Worm (Caenorhabditis elegans) whole organism, young adult: ENCODE results near the gene mes-6.
A peak's percentile ranks its signal among the peaks of the same experiment; 100 is the strongest.

Source experiments
- B0019.2 ChIP-seq: fragments of 200-800 bp; sonication (Bioruptor generic); conservative IDR thresholded peaks from 2 replicates; pipeline ENCODE4 v1.3.6; 2022; ENCODE audit warnings: missing genetic modification reagents, missing genetic modification characterization, missing compliant biosample characterization
- B0336.3 ChIP-seq: fragments of 200-800 bp; sonication (Bioruptor generic); IDR thresholded peaks from 2 replicates; pipeline ENCODE4 v1.3.6; 2022; ENCODE audit warnings: missing genetic modification characterization, missing compliant biosample characterization
- C06A6.2 ChIP-seq: fragments of 200-800 bp; sonication (Bioruptor generic); conservative IDR thresholded peaks from 2 replicates; pipeline ENCODE4 v1.3.6; 2022; ENCODE audit warnings: missing genetic modification characterization, missing compliant biosample characterization
- F22D6.2 ChIP-seq: sonication (generic microtip); optimal IDR thresholded peaks from 2 replicates; lab custom pipeline; 2016; ENCODE audit warnings: mild to moderate bottlenecking, missing genetic modification characterization, missing compliant biosample characterization
- F37B4.10 ChIP-seq: fragments of 200-800 bp; sonication (Bioruptor generic); IDR thresholded peaks from 2 replicates; pipeline ENCODE4 v1.3.6; 2022; ENCODE audit warnings: missing genetic modification characterization, missing compliant biosample characterization
- F49E8.2 ChIP-seq: sonication (generic microtip); optimal IDR thresholded peaks from 3 replicates; lab custom pipeline; 2017; ENCODE audit warnings: missing genetic modification characterization, mild to moderate bottlenecking, missing compliant biosample characterization, antibody characterized with exemption, moderate library complexity; ENCODE audit not compliant: insufficient read depth
- K12H6.12 ChIP-seq: fragments of 200-800 bp; sonication (Bioruptor generic); optimal IDR thresholded peaks from 2 replicates; lab custom pipeline; 2018; ENCODE audit warnings: mild to moderate bottlenecking, missing genetic modification characterization, missing compliant biosample characterization
- Y95B8A.8 ChIP-seq: fragments of 200-800 bp; sonication (Bioruptor generic); IDR thresholded peaks from 2 replicates; pipeline ENCODE4 v1.3.6; 2022; ENCODE audit warnings: missing genetic modification reagents, missing genetic modification characterization, missing compliant biosample characterization
- akir-1 ChIP-seq: fragments of 200-800 bp; sonication (Bioruptor generic); optimal IDR thresholded peaks from 2 replicates; lab custom pipeline; 2018; ENCODE audit warnings: mild to moderate bottlenecking, missing genetic modification characterization, moderate library complexity, missing compliant biosample characterization
- ama-1 ChIP-seq, 3 experiments: fragments of 150-350 bp in 1 of 3; sonication (generic microtip) in 2 of 3; optimal IDR thresholded peaks; 2 replicates each; lab custom pipeline; 2014 to 2018; ENCODE audit warnings: missing biosample characterization in 2 of 3, missing genetic modification characterization in 2 of 3, missing genetic modification reagents in 2 of 3
- atf-7 ChIP-seq: sonication (generic microtip); optimal IDR thresholded peaks from 2 replicates; lab custom pipeline; 2017; ENCODE audit warnings: mild to moderate bottlenecking, missing genetic modification characterization, missing compliant biosample characterization
- attf-3 ChIP-seq: fragments of 200-800 bp; sonication (Bioruptor generic); conservative IDR thresholded peaks from 2 replicates; pipeline ENCODE4 v1.3.6; 2022; ENCODE audit warnings: missing genetic modification reagents, missing genetic modification characterization, missing compliant biosample characterization
- attf-5 ChIP-seq: fragments of 200-800 bp; sonication (Bioruptor generic); optimal IDR thresholded peaks from 2 replicates; lab custom pipeline; 2018; ENCODE audit warnings: mild to moderate bottlenecking, missing genetic modification characterization, missing compliant biosample characterization
- ceh-91 ChIP-seq: fragments of 200-800 bp; sonication (Bioruptor generic); IDR thresholded peaks from 2 replicates; pipeline ENCODE4 v1.3.6; 2022; ENCODE audit warnings: missing genetic modification reagents, missing genetic modification characterization, missing compliant biosample characterization
- chd-7 ChIP-seq: sonication (generic microtip); optimal IDR thresholded peaks from 2 replicates; lab custom pipeline; 2016; ENCODE audit warnings: mild to moderate bottlenecking, missing genetic modification characterization, moderate library complexity, missing compliant biosample characterization
- dpff-1 ChIP-seq: sonication (generic microtip); optimal IDR thresholded peaks from 2 replicates; lab custom pipeline; 2017; ENCODE audit warnings: mild to moderate bottlenecking, missing genetic modification characterization, missing compliant biosample characterization
- egl-44 ChIP-seq: fragments of 200-800 bp; sonication (Bioruptor generic); IDR thresholded peaks from 2 replicates; pipeline ENCODE4 v1.3.6; 2022; ENCODE audit warnings: missing genetic modification reagents, missing genetic modification characterization, missing compliant biosample characterization
- egrh-3 ChIP-seq: fragments of 200-800 bp; sonication (Bioruptor generic); IDR thresholded peaks from 2 replicates; pipeline ENCODE4 v1.3.6; 2022; ENCODE audit warnings: missing genetic modification reagents, missing genetic modification characterization, missing compliant biosample characterization
- ekl-4 ChIP-seq: fragments of 200-800 bp; sonication (Bioruptor generic); IDR thresholded peaks from 2 replicates; pipeline ENCODE4 v1.3.6; 2022; ENCODE audit warnings: missing genetic modification reagents, missing genetic modification characterization, missing compliant biosample characterization
- fkh-3 ChIP-seq: sonication (generic microtip); optimal IDR thresholded peaks from 2 replicates; lab custom pipeline; 2016; ENCODE audit warnings: mild to moderate bottlenecking, missing genetic modification characterization, missing compliant biosample characterization
- gei-17 ChIP-seq: fragments of 200-800 bp; sonication (Bioruptor generic); optimal IDR thresholded peaks from 2 replicates; lab custom pipeline; 2018; ENCODE audit warnings: mild to moderate bottlenecking, missing genetic modification characterization, missing compliant biosample characterization
- him-1 ChIP-seq: sonication (generic microtip); optimal IDR thresholded peaks from 2 replicates; lab custom pipeline; 2016; ENCODE audit warnings: missing genotype, missing genetic modification reagents, missing genetic modification characterization, missing compliant biosample characterization
- hlh-26 ChIP-seq: fragments of 200-800 bp; sonication (Bioruptor generic); conservative IDR thresholded peaks from 2 replicates; pipeline ENCODE4 v1.3.6; 2022; ENCODE audit warnings: missing genetic modification reagents, missing genetic modification characterization, missing compliant biosample characterization
- hmg-1.2 ChIP-seq: fragments of 200-800 bp; sonication (Bioruptor generic); IDR thresholded peaks from 2 replicates; pipeline ENCODE4 v1.3.6; 2022; ENCODE audit warnings: missing genetic modification reagents, missing genetic modification characterization, missing compliant biosample characterization
- hmg-20 ChIP-seq: fragments of 200-800 bp; sonication (Bioruptor generic); IDR thresholded peaks from 2 replicates; pipeline ENCODE4 v1.3.6; 2022; ENCODE audit warnings: missing genetic modification reagents, missing genetic modification characterization, missing compliant biosample characterization
- lin-35 ChIP-seq, 3 experiments: fragments of 150-350 bp in 2 of 3; sonication (generic microtip) in 1 of 3; optimal IDR thresholded peaks; 2 replicates each; lab custom pipeline; 2014 to 2018; ENCODE audit warnings: missing biosample characterization in 3 of 3, missing genetic modification characterization in 3 of 3, missing genetic modification reagents in 3 of 3
- lin-40 ChIP-seq: sonication (generic microtip); optimal IDR thresholded peaks from 2 replicates; lab custom pipeline; 2016; ENCODE audit warnings: missing genetic modification characterization, mild to moderate bottlenecking, missing compliant biosample characterization, missing genotype, missing genetic modification reagents
- madf-6 ChIP-seq: fragments of 200-800 bp; sonication (Bioruptor generic); IDR thresholded peaks from 2 replicates; pipeline ENCODE4 v1.3.6; 2022; ENCODE audit warnings: missing genetic modification reagents, missing genetic modification characterization, missing compliant biosample characterization
- nfyb-1 ChIP-seq: fragments of 200-800 bp; sonication (Bioruptor generic); IDR thresholded peaks from 2 replicates; pipeline ENCODE4 v1.3.6; 2022; ENCODE audit warnings: missing genetic modification reagents, missing genetic modification characterization, missing compliant biosample characterization
- nhr-80 ChIP-seq: sonication (generic microtip); optimal IDR thresholded peaks from 2 replicates; lab custom pipeline; 2016; ENCODE audit warnings: missing genetic modification characterization, missing compliant biosample characterization
- repo-1 ChIP-seq: sonication (generic microtip); optimal IDR thresholded peaks from 2 replicates; lab custom pipeline; 2017; ENCODE audit warnings: mild to moderate bottlenecking, missing genetic modification characterization, missing compliant biosample characterization
- rpc-1 ChIP-seq, 2 experiments: fragments of 150-350 bp in 1 of 2; sonication (generic microtip) in 1 of 2; optimal IDR thresholded peaks; 2 replicates each; lab custom pipeline; 2014 to 2018; ENCODE audit warnings: missing biosample characterization in 1 of 2, missing genetic modification characterization in 1 of 2, missing genetic modification reagents in 1 of 2, missing genotype in 1 of 2
- sdz-38 ChIP-seq: sonication (generic microtip); optimal IDR thresholded peaks from 2 replicates; lab custom pipeline; 2016; ENCODE audit warnings: missing genotype, missing genetic modification characterization, missing compliant biosample characterization
- snpc-1.3 ChIP-seq: sonication (generic microtip); optimal IDR thresholded peaks from 2 replicates; lab custom pipeline; 2017; ENCODE audit warnings: missing genetic modification characterization, mild to moderate bottlenecking, missing compliant biosample characterization, antibody characterized with exemption, moderate library complexity, missing genotype, missing genetic modification reagents; ENCODE audit not compliant: insufficient read depth
- snpc-3.4 ChIP-seq: sonication (generic microtip); optimal IDR thresholded peaks from 2 replicates; lab custom pipeline; 2017; ENCODE audit warnings: missing genetic modification characterization, mild to moderate bottlenecking, missing compliant biosample characterization, antibody characterized with exemption, moderate library complexity, missing genotype, missing genetic modification reagents
- somi-1 ChIP-seq: fragments of 200-800 bp; sonication (Bioruptor generic); optimal IDR thresholded peaks from 2 replicates; lab custom pipeline; 2018; ENCODE audit warnings: mild to moderate bottlenecking, missing genetic modification characterization, missing compliant biosample characterization
- sptf-2 ChIP-seq: fragments of 200-800 bp; sonication (Bioruptor generic); optimal IDR thresholded peaks from 2 replicates; lab custom pipeline; 2018; ENCODE audit warnings: mild to moderate bottlenecking, missing genetic modification characterization, missing compliant biosample characterization
- ztf-25 ChIP-seq: fragments of 200-800 bp; sonication (Bioruptor generic); IDR thresholded peaks from 2 replicates; pipeline ENCODE4 v1.3.6; 2022; ENCODE audit warnings: missing genetic modification reagents, missing genetic modification characterization, missing compliant biosample characterization
- ztf-6 ChIP-seq: fragments of 200-800 bp; sonication (Bioruptor generic); IDR thresholded peaks from 2 replicates; pipeline ENCODE4 v1.3.6; 2022; ENCODE audit warnings: missing genetic modification reagents, missing genetic modification characterization, missing compliant biosample characterization

mes-6 gene

DNA sequence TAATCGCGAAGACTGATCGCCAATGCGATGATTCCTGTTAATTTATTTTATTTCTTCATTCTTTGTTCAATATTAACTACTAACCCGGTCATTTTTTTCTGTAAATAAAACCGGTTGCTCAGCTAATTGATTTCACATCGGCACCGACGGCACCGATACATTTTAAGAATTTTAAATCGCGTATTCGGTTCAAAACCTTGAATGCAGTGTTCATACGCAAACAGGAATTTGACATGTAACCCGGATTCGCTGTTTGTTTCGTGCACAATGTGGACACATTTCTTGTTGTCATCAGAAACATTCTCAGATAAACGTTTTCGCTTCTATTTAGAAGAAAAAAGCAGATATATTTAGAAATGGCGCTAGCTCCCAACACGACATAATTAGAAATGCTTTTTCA, 11.1 kb upstream of the mes-6 start (continued):
- peak; percentile 44; the same call in 1 of the 2 replicates for TF ChIP-seq B0336.3 (GFP tag; lab: Robert Waterston, UW)
- no peak for TF ChIP-seq sdz-38
- TF ChIP-seq ztf-6 (GFP tag; lab: Robert Waterston, UW): no peak
- no peak for TF ChIP-seq hlh-26 (GFP tag; lab: Robert Waterston, UW)
- no peak for TF ChIP-seq dpff-1 (tag; lab: Kevin White, UChicago)
- TF ChIP-seq repo-1 (tag; lab: Kevin White, UChicago): no peak
- TF ChIP-seq chd-7 (tag; lab: Kevin White, UChicago): no peak
- no peak for TF ChIP-seq C06A6.2 (GFP tag; lab: Robert Waterston, UW)
- no peak for TF ChIP-seq F22D6.2 (tag; lab: Kevin White, UChicago)
- peak; percentile 32 for TF ChIP-seq snpc-3.4
- TF ChIP-seq rpc-1 (optimal IDR thresholded peaks at IDR 0.05; lab: Kevin White, UChicago): no peak
- TF ChIP-seq rpc-1 (tag; optimal IDR thresholded peaks at IDR 0.05; lab: Kevin White, UChicago): no peak
- no peak for TF ChIP-seq egl-44 (GFP tag; lab: Robert Waterston, UW)
- no peak for TF ChIP-seq attf-5 (GFP tag; lab: Kevin White, UChicago)
- peak; percentile 51; the same call in 1 of the 2 replicates for TF ChIP-seq ekl-4 (GFP tag; lab: Robert Waterston, UW)
- TF ChIP-seq him-1: no peak
- TF ChIP-seq lin-40 (tag; lab: Kevin White, UChicago): no peak
- TF ChIP-seq fkh-3 (tag; lab: Kevin White, UChicago): no peak
- TF ChIP-seq Y95B8A.8 (GFP tag; lab: Robert Waterston, UW): peak; percentile 80; the same call in 1 of the 2 replicates
- no peak for TF ChIP-seq attf-3 (GFP tag; lab: Robert Waterston, UW)
- TF ChIP-seq ama-1 (optimal IDR thresholded peaks at IDR 0.05; lab: Kevin White, UChicago): no peak
- peak in 1 of 2 experiments; percentile 15 for TF ChIP-seq ama-1 (GFP tag; optimal IDR thresholded peaks at IDR 0.05; lab: Kevin White, UChicago)
- TF ChIP-seq ceh-91 (GFP tag; lab: Robert Waterston, UW): peak; percentile 45; the same call in 1 of the 2 replicates
- TF ChIP-seq nfyb-1 (GFP tag; lab: Robert Waterston, UW): no peak
- TF ChIP-seq nhr-80 (tag; lab: Kevin White, UChicago): no peak
- 0 out of 2 replicates have a peak, but pooled peaks have one; percentile 24 for TF ChIP-seq B0019.2
- TF ChIP-seq sptf-2 (GFP tag; lab: Kevin White, UChicago): no peak
- TF ChIP-seq K12H6.12 (tag; lab: Kevin White, UChicago): no peak
- TF ChIP-seq akir-1: no peak
- no peak for TF ChIP-seq lin-35 (GFP tag; optimal IDR thresholded peaks at IDR 0.05; lab: Kevin White, UChicago)
- TF ChIP-seq gei-17 (GFP tag; lab: Kevin White, UChicago): no peak
- peak; percentile 55 for TF ChIP-seq F49E8.2 (tag; lab: Kevin White, UChicago)
- no peak for TF ChIP-seq somi-1
- TF ChIP-seq snpc-1.3 (tag; lab: Kevin White, UChicago): no peak
- no peak for TF ChIP-seq atf-7 (tag; lab: Kevin White, UChicago)
- no peak for TF ChIP-seq hmg-20 (GFP tag; lab: Robert Waterston, UW)
- peak; percentile 45 for TF ChIP-seq hmg-1.2 (GFP tag; lab: Robert Waterston, UW)
- peak; percentile 86 for TF ChIP-seq ztf-25

DNA sequence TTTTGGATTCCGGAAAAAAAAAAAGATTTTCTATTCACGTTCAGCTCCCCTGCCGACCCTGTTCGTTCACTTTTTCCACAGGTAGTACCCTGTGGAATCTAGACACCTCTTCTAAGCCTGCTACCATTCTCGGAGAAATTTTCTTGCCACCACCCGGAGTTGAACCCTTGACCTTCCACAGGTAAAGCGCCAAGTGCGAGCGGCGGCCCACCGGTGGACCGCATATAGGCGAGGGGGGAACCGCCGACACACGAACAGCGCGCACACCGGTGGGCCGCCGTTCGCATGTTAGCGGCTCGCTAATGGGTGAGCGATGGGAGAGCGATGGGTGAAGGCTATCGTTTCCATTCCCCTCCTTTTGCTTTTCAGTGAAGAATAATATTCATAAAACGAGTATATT, 10.5 kb upstream of the mes-6 start:
- TF ChIP-seq F37B4.10: 0 out of 2 replicates have a peak, but pooled peaks have one; percentile 54
- TF ChIP-seq madf-6 (GFP tag; lab: Robert Waterston, UW): peak; percentile 5; the same call in 1 of the 2 replicates
- peak; percentile 71; the same call in 1 of the 2 replicates for TF ChIP-seq egrh-3 (GFP tag; lab: Robert Waterston, UW)
- TF ChIP-seq, all 124 proteins: peak for 3; not testable (repeated sequence) for 121
